Worm (Caenorhabditis elegans) whole organism, L4 larva: ENCODE results near the gene F58B4.2.
A peak's percentile ranks its signal among the peaks of the same experiment; 100 is the strongest.

Experiments
- D1046.2 ChIP-seq: fragments of 200-800 bp; sonication (Bioruptor generic); IDR thresholded peaks from 2 replicates; pipeline ENCODE4 v1.3.6; 2022; ENCODE audit warnings: missing genetic modification characterization, missing compliant biosample characterization
- F49E8.2 ChIP-seq: sonication (generic microtip); optimal IDR thresholded peaks from 2 replicates; lab custom pipeline; 2016; ENCODE audit warnings: missing compliant biosample characterization, mild to moderate bottlenecking, missing genetic modification characterization, borderline replicate concordance
- ama-1 ChIP-seq: fragments of 150-350 bp; optimal IDR thresholded peaks from 2 replicates; lab custom pipeline; 2014; ENCODE audit warnings: inconsistent platforms, mixed read lengths
- daf-16 ChIP-seq, 3 experiments: sonication (generic microtip); optimal IDR thresholded peaks; 2 replicates each; lab custom pipeline; 2016 to 2017; ENCODE audit warnings: missing genetic modification characterization in 3 of 3, missing genetic modification reagents in 3 of 3, mild to moderate bottlenecking in 2 of 3, missing compliant biosample characterization in 2 of 3, missing biosample characterization in 1 of 3, moderate library complexity in 1 of 3
- duxl-1 ChIP-seq: sonication (generic microtip); optimal IDR thresholded peaks from 2 replicates; lab custom pipeline; 2016; ENCODE audit warnings: mild to moderate bottlenecking, missing genetic modification characterization, moderate library complexity, missing compliant biosample characterization; ENCODE audit not compliant: poor library complexity
- egl-27 ChIP-seq: sonication (generic microtip); optimal IDR thresholded peaks from 3 replicates; lab custom pipeline; 2017; ENCODE audit warnings: missing biosample characterization, missing genetic modification reagents, missing genetic modification characterization
- lin-29 ChIP-seq: fragments of 200-800 bp; sonication (Bioruptor generic); IDR thresholded peaks from 2 replicates; pipeline ENCODE4 v1.3.6; 2022; ENCODE audit warnings: missing genetic modification reagents, missing genetic modification characterization, missing compliant biosample characterization

- TF ChIP-seq daf-16 (GFP tag; optimal IDR thresholded peaks at IDR 0.05; lab: Kevin White, UChicago) (peak in 1 of 2 experiments; percentile 48), daf-16 (tag; optimal IDR thresholded peaks at IDR 0.05; lab: Kevin White, UChicago) (no peak), duxl-1 (tag; lab: Kevin White, UChicago) (no peak), F49E8.2 (no peak), D1046.2 (GFP tag; lab: Robert Waterston, UW) (no peak), lin-29 (GFP tag; lab: Robert Waterston, UW) (no peak), egl-27 (tag; lab: Kevin White, UChicago) (no peak), ama-1 (lab: Kevin White, UChicago) (peak; percentile 72)
Observed at ce11 chrV:10953471-10954155, 35.3 kb upstream of the F58B4.2 start.
